Fruit fly (Drosophila melanogaster): ENCODE data around the gene Tango4.

dm6 chrX:12050292-12050691 lies 29.4 kb downstream of the Tango4 start:
- TF ChIP-seq CTCF (optimal IDR thresholded peaks at IDR 0.05) (no peak), CG8478 (optimal IDR thresholded peaks at IDR 0.05) (no peak)
